Worm (Caenorhabditis elegans) whole organism, mixed stage, embryonic: ENCODE data around the gene nas-20.

Experiments
- M03D4.4 ChIP-seq: sonication (generic microtip); optimal IDR thresholded peaks from 2 replicates; lab custom pipeline; 2017; ENCODE audit warnings: mild to moderate bottlenecking, missing genetic modification characterization, missing compliant biosample characterization
- bed-3 ChIP-seq: fragments of 200-800 bp; sonication (Bioruptor generic); optimal IDR thresholded peaks from 3 replicates; lab custom pipeline; 2018; ENCODE audit warnings: mild to moderate bottlenecking, missing genetic modification characterization, moderate library complexity, missing compliant biosample characterization
- blmp-1 ChIP-seq: fragments of 150-350 bp; optimal IDR thresholded peaks from 2 replicates; lab custom pipeline; 2014; ENCODE audit warnings: missing biosample characterization, missing genetic modification characterization
- ceh-39 ChIP-seq: fragments of 150-350 bp; optimal IDR thresholded peaks from 2 replicates; lab custom pipeline; 2014; ENCODE audit warnings: missing biosample characterization, missing genetic modification characterization
- ceh-43 ChIP-seq: fragments of 200-800 bp; sonication (Bioruptor generic); optimal IDR thresholded peaks from 2 replicates; lab custom pipeline; 2018; ENCODE audit warnings: mild to moderate bottlenecking, missing genetic modification characterization, moderate library complexity, missing compliant biosample characterization
- ceh-83 ChIP-seq: fragments of 200-800 bp; sonication (Bioruptor generic); optimal IDR thresholded peaks from 2 replicates; lab custom pipeline; 2018; ENCODE audit warnings: mild to moderate bottlenecking, missing genetic modification characterization, missing compliant biosample characterization
- ces-1 ChIP-seq: fragments of 150-350 bp; optimal IDR thresholded peaks from 2 replicates; lab custom pipeline; 2014; ENCODE audit warnings: missing biosample characterization, missing genetic modification reagents, missing genetic modification characterization
- cnd-1 ChIP-seq: fragments of 200-800 bp; sonication (Bioruptor generic); optimal IDR thresholded peaks from 2 replicates; lab custom pipeline; 2018; ENCODE audit warnings: mild to moderate bottlenecking, missing genetic modification characterization, missing compliant biosample characterization
- drap-1 ChIP-seq: fragments of 200-800 bp; sonication (Bioruptor generic); optimal IDR thresholded peaks from 3 replicates; lab custom pipeline; 2018; ENCODE audit warnings: mild to moderate bottlenecking, missing genetic modification characterization, missing compliant biosample characterization
- elt-3 ChIP-seq: fragments of 150-350 bp; optimal IDR thresholded peaks from 2 replicates; lab custom pipeline; 2014; ENCODE audit warnings: missing biosample characterization, missing genetic modification characterization
- flh-1 ChIP-seq: fragments of 200-800 bp; sonication (Bioruptor generic); optimal IDR thresholded peaks from 2 replicates; lab custom pipeline; 2018; ENCODE audit warnings: mild to moderate bottlenecking, missing genetic modification characterization, moderate library complexity, missing compliant biosample characterization
- ham-2 ChIP-seq: fragments of 200-800 bp; sonication (Bioruptor generic); optimal IDR thresholded peaks from 2 replicates; lab custom pipeline; 2018; ENCODE audit warnings: mild to moderate bottlenecking, missing genetic modification characterization, missing compliant biosample characterization
- hlh-1 ChIP-seq: fragments of 150-350 bp; optimal IDR thresholded peaks from 2 replicates; lab custom pipeline; 2014; ENCODE audit warnings: missing biosample characterization, missing genetic modification reagents, missing genetic modification characterization
- lin-13 ChIP-seq: fragments of 150-350 bp; optimal IDR thresholded peaks from 2 replicates; lab custom pipeline; 2014; ENCODE audit warnings: missing biosample characterization, missing genetic modification characterization
- lsy-2 ChIP-seq: fragments of 150-350 bp; optimal IDR thresholded peaks from 2 replicates; lab custom pipeline; 2014; ENCODE audit warnings: missing biosample characterization, missing genetic modification characterization
- mab-5 ChIP-seq: fragments of 150-350 bp; optimal IDR thresholded peaks from 2 replicates; lab custom pipeline; 2014; ENCODE audit warnings: missing biosample characterization, missing genetic modification characterization
- mep-1 ChIP-seq: fragments of 150-350 bp; optimal IDR thresholded peaks from 2 replicates; lab custom pipeline; 2017; ENCODE audit warnings: missing biosample characterization, missing genetic modification reagents, missing genetic modification characterization, inconsistent platforms
- nhr-12 ChIP-seq: fragments of 150-350 bp; optimal IDR thresholded peaks from 2 replicates; lab custom pipeline; 2014; ENCODE audit warnings: missing biosample characterization, missing genetic modification characterization
- nhr-2 ChIP-seq: fragments of 150-350 bp; optimal IDR thresholded peaks from 2 replicates; lab custom pipeline; 2014; ENCODE audit warnings: missing biosample characterization, missing genetic modification characterization
- nhr-237 ChIP-seq: fragments of 150-350 bp; optimal IDR thresholded peaks from 2 replicates; lab custom pipeline; 2014; ENCODE audit warnings: missing biosample characterization, missing genetic modification characterization
- nhr-28 ChIP-seq: fragments of 150-350 bp; optimal IDR thresholded peaks from 2 replicates; lab custom pipeline; 2014; ENCODE audit warnings: missing biosample characterization, missing genetic modification characterization
- nhr-76 ChIP-seq: sonication (generic microtip); optimal IDR thresholded peaks from 2 replicates; lab custom pipeline; 2017; ENCODE audit warnings: missing biosample characterization, missing genetic modification characterization
- pha-4 ChIP-seq: fragments of 150-350 bp; optimal IDR thresholded peaks from 2 replicates; lab custom pipeline; 2018; ENCODE audit warnings: missing biosample characterization, missing genetic modification reagents, missing genetic modification characterization
- sem-2 ChIP-seq: fragments of 200-800 bp; sonication (Bioruptor generic); optimal IDR thresholded peaks from 2 replicates; lab custom pipeline; 2018; ENCODE audit warnings: mild to moderate bottlenecking, missing genetic modification characterization, missing compliant biosample characterization
- snpc-4 ChIP-seq: fragments of 150-350 bp; optimal IDR thresholded peaks from 2 replicates; lab custom pipeline; 2014; ENCODE audit warnings: missing biosample characterization, missing genetic modification characterization
- sptf-1 ChIP-seq: sonication (generic microtip); optimal IDR thresholded peaks from 2 replicates; lab custom pipeline; 2017; ENCODE audit warnings: mild to moderate bottlenecking, missing genetic modification characterization, moderate library complexity, missing compliant biosample characterization
- tbx-8 ChIP-seq: fragments of 200-800 bp; sonication (Bioruptor generic); optimal IDR thresholded peaks from 2 replicates; lab custom pipeline; 2018; ENCODE audit warnings: mild to moderate bottlenecking, missing genetic modification characterization, moderate library complexity, missing compliant biosample characterization
- unc-120 ChIP-seq: sonication (generic microtip); optimal IDR thresholded peaks from 2 replicates; lab custom pipeline; 2017; ENCODE audit warnings: missing genetic modification characterization, missing compliant biosample characterization; ENCODE audit not compliant: poor library complexity, severe bottlenecking
- unc-62 ChIP-seq: fragments of 150-350 bp; optimal IDR thresholded peaks from 2 replicates; lab custom pipeline; 2014; ENCODE audit warnings: missing biosample characterization, missing genetic modification reagents, missing genetic modification characterization
- zip-8 ChIP-seq: fragments of 150-350 bp; optimal IDR thresholded peaks from 2 replicates; lab custom pipeline; 2014; ENCODE audit warnings: missing biosample characterization, missing genetic modification characterization
- ztf-11 ChIP-seq: fragments of 150-350 bp; optimal IDR thresholded peaks from 2 replicates; lab custom pipeline; 2014; ENCODE audit warnings: missing biosample characterization, missing genetic modification characterization

The nas-20 gene

DNA sequence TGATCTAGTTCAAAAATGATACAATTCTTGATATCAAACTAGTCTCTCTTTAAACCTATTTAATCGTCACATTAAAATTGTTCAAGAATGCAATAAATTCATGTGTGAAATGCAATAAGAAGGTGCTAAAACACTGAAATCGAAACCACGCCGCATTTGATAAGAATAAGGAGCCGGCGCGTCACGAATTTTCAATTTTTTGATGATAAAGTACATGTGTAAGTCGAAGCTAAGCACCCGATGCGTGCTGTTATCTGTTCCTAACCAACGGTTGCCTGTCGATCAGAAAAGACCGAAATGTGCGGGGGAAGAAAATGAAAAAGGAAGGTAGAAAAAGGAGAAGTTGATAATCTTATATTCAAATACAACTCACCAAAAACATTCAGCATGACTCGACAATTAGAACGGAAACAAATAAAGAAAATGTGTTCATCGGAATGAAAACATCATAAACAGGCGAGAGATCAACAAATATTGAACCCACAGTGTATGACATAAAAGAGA, 1.8 kb downstream of the nas-20 start, which contains the start of gene aat-6:
Gene aat-6 (minus strand): TSS at position 454 of the 504 bp plus-strand sequence.
- TF ChIP-seq pha-4 = no peak
- no peak for TF ChIP-seq nhr-2 (tag; lab: Kevin White, UChicago)
- TF ChIP-seq nhr-76 = no peak
- TF ChIP-seq flh-1 (GFP tag; lab: Kevin White, UChicago) = no peak
- no peak for TF ChIP-seq lsy-2 (tag; lab: Kevin White, UChicago)
- TF ChIP-seq mab-5 (tag; lab: Kevin White, UChicago) = no peak
- no peak for TF ChIP-seq cnd-1
- no peak for TF ChIP-seq bed-3
- no peak for TF ChIP-seq ceh-43
- no peak for TF ChIP-seq sptf-1 (tag; lab: Kevin White, UChicago)
- TF ChIP-seq sem-2 (GFP tag; lab: Kevin White, UChicago) = no peak
- TF ChIP-seq mep-1 = no peak
- TF ChIP-seq tbx-8 (GFP tag; lab: Kevin White, UChicago) = no peak

DNA sequence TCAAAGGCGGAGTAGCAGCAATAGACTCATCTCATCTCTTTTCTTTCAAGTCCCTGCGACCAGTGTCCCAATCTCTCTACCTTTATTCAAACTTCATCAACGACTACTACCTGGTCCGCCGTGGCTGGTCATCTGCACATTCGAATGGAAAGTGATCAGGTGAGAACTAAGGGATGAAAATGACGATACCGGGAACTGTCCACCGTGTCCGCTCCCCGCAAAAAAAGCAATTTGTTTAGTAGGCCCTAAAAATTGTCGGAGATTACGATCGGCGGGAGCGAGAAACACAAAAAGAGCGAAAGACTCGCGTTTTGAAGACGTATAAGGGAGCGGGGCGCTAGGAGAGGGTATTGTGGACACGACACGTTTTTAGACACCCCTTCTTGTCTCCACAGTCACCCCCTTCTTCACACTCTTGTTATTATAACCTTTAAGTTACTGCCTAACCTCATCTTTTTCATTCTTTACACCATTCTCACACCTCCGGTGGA, 9.1 kb downstream of the nas-20 start, which contains the start of gene zipt-16:
Gene zipt-16 (plus strand): TSS at position 51 of the 491 bp plus-strand sequence.
- TF ChIP-seq cnd-1 = no peak
- TF ChIP-seq drap-1 (GFP tag; lab: Kevin White, UChicago) = no peak
- no peak for TF ChIP-seq snpc-4 (tag; lab: Kevin White, UChicago)
- no peak for TF ChIP-seq ces-1 (GFP tag; lab: Kevin White, UChicago)
- TF ChIP-seq lin-13 (tag; lab: Kevin White, UChicago) = no peak
- no peak for TF ChIP-seq lsy-2 (tag; lab: Kevin White, UChicago)
- TF ChIP-seq ztf-11 (tag; lab: Kevin White, UChicago) = no peak
- no peak for TF ChIP-seq mep-1
- no peak for TF ChIP-seq blmp-1
- no peak for TF ChIP-seq sem-2 (GFP tag; lab: Kevin White, UChicago)
- TF ChIP-seq ceh-43 = no peak
- no peak for TF ChIP-seq unc-62
- TF ChIP-seq sptf-1 (tag; lab: Kevin White, UChicago) = no peak
- no peak for TF ChIP-seq elt-3 (tag; lab: Kevin White, UChicago)
- TF ChIP-seq ham-2 (GFP tag; lab: Kevin White, UChicago) = no peak

DNA sequence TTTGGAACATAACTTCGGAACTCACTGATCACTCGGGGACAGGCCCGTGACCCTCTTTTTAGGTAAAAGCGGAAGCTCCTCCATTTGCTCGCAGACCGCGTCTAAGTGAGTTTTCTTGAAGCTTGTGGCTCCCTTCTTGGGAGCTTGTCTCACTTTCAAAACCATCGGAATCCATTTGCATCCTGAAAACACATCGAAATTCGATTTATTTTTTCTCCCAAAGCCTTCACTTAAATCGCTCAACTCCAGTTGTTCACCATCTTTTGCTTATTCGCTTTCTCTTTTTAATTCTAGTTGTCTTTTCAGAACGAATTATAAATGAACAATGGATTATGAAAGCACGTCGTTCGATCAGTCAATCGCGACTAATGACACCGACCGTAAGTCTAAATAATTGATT, 12.9 kb downstream of the nas-20 start, which contains the start of gene T11F9.1:
Gene T11F9.1 (plus strand): TSS at position 301 of the 400 bp plus-strand sequence.
- TF ChIP-seq zip-8 (no peak), ceh-39 (tag; lab: Kevin White, UChicago) (no peak), nhr-12 (tag; lab: Kevin White, UChicago) (no peak), nhr-237 (no peak), unc-62 (no peak), ceh-43 (no peak), mab-5 (tag; lab: Kevin White, UChicago) (no peak), ham-2 (GFP tag; lab: Kevin White, UChicago) (no peak), tbx-8 (GFP tag; lab: Kevin White, UChicago) (no peak), mep-1 (no peak), pha-4 (no peak), ces-1 (GFP tag; lab: Kevin White, UChicago) (no peak), ceh-83 (GFP tag; lab: Kevin White, UChicago) (no peak), cnd-1 (no peak)

DNA sequence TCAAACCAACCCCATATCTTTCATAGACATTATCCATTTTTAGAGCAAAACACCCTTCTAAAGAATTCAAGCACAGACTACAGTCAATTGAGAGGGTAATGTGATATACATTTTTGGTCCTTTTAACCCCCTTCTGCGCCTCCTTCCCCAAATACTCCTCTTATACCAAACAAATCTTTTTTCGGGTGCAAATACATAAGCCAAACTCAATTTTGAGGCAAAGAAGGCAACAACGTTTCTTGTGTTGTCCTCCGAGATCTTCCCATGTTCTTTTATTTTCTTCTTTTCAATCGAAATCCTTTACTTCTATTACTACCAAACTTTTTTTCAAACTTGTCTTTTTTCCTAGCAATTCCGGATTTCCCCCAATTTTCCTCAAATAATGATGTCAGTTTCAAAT, 17.2 kb downstream of the nas-20 start:
- TF ChIP-seq M03D4.4 (tag; lab: Kevin White, UChicago) (no peak), ces-1 (GFP tag; lab: Kevin White, UChicago) (peak; percentile 54), nhr-76 (no peak)

DNA sequence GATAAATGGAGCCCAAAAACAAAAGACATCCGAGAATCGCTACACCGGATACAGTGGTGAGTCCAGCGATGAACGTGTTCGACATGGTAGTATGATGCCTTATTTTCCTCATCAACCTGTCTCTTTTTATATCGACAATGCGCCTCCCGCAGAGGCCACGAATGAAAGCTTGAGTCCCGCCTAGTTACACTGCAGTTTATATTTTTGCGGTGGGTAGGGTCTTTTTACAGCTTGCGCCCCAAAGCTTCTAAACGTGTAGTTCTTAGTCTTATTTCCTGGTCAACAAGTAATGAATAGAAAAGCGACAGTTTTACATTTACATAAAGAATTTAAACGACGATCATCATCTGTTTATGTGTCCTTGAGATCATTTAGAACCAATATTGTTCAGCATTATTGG, 21.9 kb downstream of the nas-20 start, which contains the start of gene col-156:
Gene col-156 (minus strand): TSS at position 101 of the 400 bp plus-strand sequence.
- TF ChIP-seq cnd-1 = no peak
- TF ChIP-seq hlh-1 (tag; lab: Kevin White, UChicago) = no peak
- TF ChIP-seq unc-120 (tag; lab: Kevin White, UChicago) = no peak
- TF ChIP-seq tbx-8 (GFP tag; lab: Kevin White, UChicago) = no peak
- TF ChIP-seq nhr-76 = no peak

DNA sequence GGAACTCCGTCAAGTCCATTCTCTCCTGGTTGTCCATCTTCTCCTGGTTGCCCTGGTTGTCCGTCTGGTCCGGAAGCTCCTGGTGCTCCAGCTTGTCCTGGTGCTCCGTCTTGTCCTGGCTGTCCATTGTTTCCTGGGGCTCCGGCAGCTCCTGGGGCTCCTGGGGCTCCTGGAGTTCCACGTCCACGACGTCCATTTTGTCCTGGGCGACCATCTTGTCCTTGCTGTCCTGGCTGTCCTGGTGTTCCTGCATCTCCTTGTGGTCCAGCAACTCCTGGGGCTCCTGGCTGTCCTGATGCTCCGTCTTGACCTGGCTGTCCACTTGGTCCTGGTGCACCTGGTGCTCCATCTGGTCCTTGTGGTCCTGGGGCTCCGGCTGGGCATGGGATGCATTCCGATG, 22.7 kb downstream of the nas-20 start:
- no peak for TF ChIP-seq ces-1 (GFP tag; lab: Kevin White, UChicago)
- TF ChIP-seq mab-5 (tag; lab: Kevin White, UChicago) = no peak
- TF ChIP-seq nhr-12 (tag; lab: Kevin White, UChicago) = no peak
- no peak for TF ChIP-seq ztf-11 (tag; lab: Kevin White, UChicago)
- TF ChIP-seq nhr-28 (tag; lab: Kevin White, UChicago) = no peak
- no peak for TF ChIP-seq M03D4.4 (tag; lab: Kevin White, UChicago)
- no peak for TF ChIP-seq drap-1 (GFP tag; lab: Kevin White, UChicago)
- TF ChIP-seq nhr-237 = no peak
- TF ChIP-seq nhr-2 (tag; lab: Kevin White, UChicago) = no peak
- TF ChIP-seq cnd-1 = no peak
- TF ChIP-seq snpc-4 (tag; lab: Kevin White, UChicago) = no peak
- no peak for TF ChIP-seq lsy-2 (tag; lab: Kevin White, UChicago)
- no peak for TF ChIP-seq sptf-1 (tag; lab: Kevin White, UChicago)
- no peak for TF ChIP-seq unc-120 (tag; lab: Kevin White, UChicago)
